Fruit fly (Drosophila melanogaster): Measurements from ENCODE around the gene CG12375.

Gene CG12375

dm6 chr2L:8083413-8083426 is 43.5 kb downstream of the CG12375 start, which contains the start of gene Bsg:
Gene Bsg (plus strand): TSS chr2L:8083420.
- no peak for TF ChIP-seq sv (GFP tag; optimal IDR thresholded peaks at IDR 0.05)

- TF ChIP-seq foxo (GFP tag; optimal IDR thresholded peaks at IDR 0.05) = peak in 1 of 2 experiments; percentile 46
- peak; percentile 38 for TF ChIP-seq sv (GFP tag; optimal IDR thresholded peaks at IDR 0.05)
- peak; percentile 5 for TF ChIP-seq jim (GFP tag; optimal IDR thresholded peaks at IDR 0.05)
- no peak for TF ChIP-seq pan (optimal IDR thresholded peaks at IDR 0.05)
- peak; percentile 35 for TF ChIP-seq sage (GFP tag; optimal IDR thresholded peaks at IDR 0.05)
- TF ChIP-seq N (GFP tag; optimal IDR thresholded peaks at IDR 0.05) = no peak
- TF ChIP-seq usp (GFP tag; optimal IDR thresholded peaks at IDR 0.05) = no peak
- peak; percentile 64 for TF ChIP-seq Hr83 (GFP tag; optimal IDR thresholded peaks at IDR 0.05; ENCODE audit: poor library complexity, severe bottlenecking)
- peak; percentile 19 for TF ChIP-seq HLH106 (tag; optimal IDR thresholded peaks at IDR 0.05)
- TF ChIP-seq Hnf4 (GFP tag; optimal IDR thresholded peaks at IDR 0.05) = peak; percentile 44
- TF ChIP-seq Vsx2 (GFP tag; optimal IDR thresholded peaks at IDR 0.05; ENCODE audit: partially characterized antibody) = peak; percentile 32
- no peak for TF ChIP-seq brk (GFP tag; optimal IDR thresholded peaks at IDR 0.05)
- TF ChIP-seq Dif (GFP tag; optimal IDR thresholded peaks at IDR 0.05; ENCODE audit: partially characterized antibody) = peak; percentile 23
- no peak for TF ChIP-seq Rel (GFP tag; optimal IDR thresholded peaks at IDR 0.05)
- TF ChIP-seq Rel (tag; optimal IDR thresholded peaks at IDR 0.05) = peak; percentile 3
- no peak for TF ChIP-seq Hr78 (GFP tag; optimal IDR thresholded peaks at IDR 0.05)
Observed at dm6 chr2L:8082692-8083412, 43.8 kb downstream of the CG12375 start, which contains the start of gene Mcr. Gene Mcr (minus strand): TSS chr2L:8082982.

dm6 chr2L:8081640-8082485 is 44.8 kb downstream of the CG12375 start:
- TF ChIP-seq woc (GFP tag; optimal IDR thresholded peaks at IDR 0.05) = no peak
- TF ChIP-seq pan (optimal IDR thresholded peaks at IDR 0.05) = no peak
- TF ChIP-seq brk (GFP tag; optimal IDR thresholded peaks at IDR 0.05) = no peak
- peak; percentile 64 for TF ChIP-seq psq (GFP tag; optimal IDR thresholded peaks at IDR 0.05)
- TF ChIP-seq Rel (GFP tag; optimal IDR thresholded peaks at IDR 0.05) = no peak
- TF ChIP-seq Rel (tag; optimal IDR thresholded peaks at IDR 0.05) = no peak
- no peak for TF ChIP-seq N (GFP tag; optimal IDR thresholded peaks at IDR 0.05)
- no peak for TF ChIP-seq h (GFP tag; optimal IDR thresholded peaks at IDR 0.05)
- TF ChIP-seq lola (GFP tag; optimal IDR thresholded peaks at IDR 0.05) = no peak
- TF ChIP-seq Sp1 (GFP tag; optimal IDR thresholded peaks at IDR 0.05) = peak; percentile 77
- no peak for TF ChIP-seq Dfd (GFP tag; optimal IDR thresholded peaks at IDR 0.05)
- no peak for TF ChIP-seq tai (GFP tag; optimal IDR thresholded peaks at IDR 0.05)
- TF ChIP-seq HLH106 (tag; optimal IDR thresholded peaks at IDR 0.05) = no peak
- peak; percentile 71 for TF ChIP-seq OdsH (GFP tag; optimal IDR thresholded peaks at IDR 0.05)
- no peak for TF ChIP-seq dsf (GFP tag; optimal IDR thresholded peaks at IDR 0.05; ENCODE audit: borderline replicate concordance)
- TF ChIP-seq ey (GFP tag; optimal IDR thresholded peaks at IDR 0.05) = peak; percentile 1
- no peak for TF ChIP-seq Abd-B (GFP tag; optimal IDR thresholded peaks at IDR 0.05)
- TF ChIP-seq sv (GFP tag; optimal IDR thresholded peaks at IDR 0.05) = peak; percentile 23
- no peak for TF ChIP-seq CrebA (GFP tag; optimal IDR thresholded peaks at IDR 0.05; ENCODE audit: borderline replicate concordance)
- no peak for TF ChIP-seq usp (GFP tag; optimal IDR thresholded peaks at IDR 0.05)
- no peak for TF ChIP-seq dl (GFP tag; optimal IDR thresholded peaks at IDR 0.05; ENCODE audit: insufficient read depth in 1 of 2, partially characterized antibody in 2 of 2)
- TF ChIP-seq Myc (optimal IDR thresholded peaks at IDR 0.05) = no peak
- TF ChIP-seq Dif (GFP tag; optimal IDR thresholded peaks at IDR 0.05; ENCODE audit: partially characterized antibody) = no peak
- no peak for TF ChIP-seq CG9705 (GFP tag; optimal IDR thresholded peaks at IDR 0.05)
- peak; percentile 60 for TF ChIP-seq Vsx2 (GFP tag; optimal IDR thresholded peaks at IDR 0.05; ENCODE audit: partially characterized antibody)
- no peak for TF ChIP-seq Jra (GFP tag; optimal IDR thresholded peaks at IDR 0.05)
- TF ChIP-seq fru (GFP tag; optimal IDR thresholded peaks at IDR 0.05) = no peak
- TF ChIP-seq Hr78 (GFP tag; optimal IDR thresholded peaks at IDR 0.05) = no peak
- TF ChIP-seq Hnf4 (GFP tag; optimal IDR thresholded peaks at IDR 0.05) = peak; percentile 33
- TF ChIP-seq CG32264 (GFP tag; optimal IDR thresholded peaks at IDR 0.05) = no peak
- TF ChIP-seq foxo (GFP tag; optimal IDR thresholded peaks at IDR 0.05) = peak in 1 of 2 experiments; percentile 76
- peak; percentile 82 for TF ChIP-seq rgr (GFP tag; optimal IDR thresholded peaks at IDR 0.05)

All from whole organism, wandering third instar larva.